Fruit fly (Drosophila melanogaster) whole organism, embryonic: Measurements from ENCODE around the gene CG5326.
A peak's percentile ranks its signal among the peaks of the same experiment; 100 is the strongest.

Experiments
- Ada2b ChIP-seq: fragments of 200-800 bp; sonication (Bioruptor generic); IDR thresholded peaks from 2 replicates; pipeline ENCODE4 v1.3.6; 2022; ENCODE audit warnings: missing biosample characterization, missing genetic modification characterization
- Aef1 ChIP-seq: fragments of 200-800 bp; sonication (Bioruptor generic); IDR thresholded peaks from 3 replicates; pipeline ENCODE4 v1.3.6; 2022; ENCODE audit warnings: missing biosample characterization, missing genetic modification characterization
- BEAF-32 ChIP-seq: fragments of 200-800 bp; sonication (Bioruptor generic); optimal IDR thresholded peaks from 3 replicates; lab custom pipeline; 2017; ENCODE audit warnings: missing biosample characterization, missing genetic modification characterization, mild to moderate bottlenecking, moderate library complexity, missing genetic modification reagents
- CG10462 ChIP-seq: fragments of 200-800 bp; sonication (Bioruptor generic); optimal IDR thresholded peaks from 2 replicates; lab custom pipeline; 2016; ENCODE audit warnings: missing biosample characterization, missing genetic modification characterization
- CG11696 ChIP-seq: fragments of 200-800 bp; sonication (Bioruptor generic); IDR thresholded peaks from 2 replicates; pipeline ENCODE4 v1.3.6; 2022; ENCODE audit warnings: missing biosample characterization, missing genetic modification characterization
- CG13624 ChIP-seq: fragments of 200-800 bp; sonication (Bioruptor generic); optimal IDR thresholded peaks from 2 replicates; lab custom pipeline; 2016; ENCODE audit warnings: missing biosample characterization, missing genetic modification characterization
- CG15514 ChIP-seq: fragments of 200-800 bp; sonication (Bioruptor generic); optimal IDR thresholded peaks from 3 replicates; lab custom pipeline; 2017; ENCODE audit warnings: missing biosample characterization, missing genetic modification characterization, mild to moderate bottlenecking, moderate library complexity, missing genetic modification reagents
- CG17328 ChIP-seq: fragments of 200-800 bp; sonication (Bioruptor generic); IDR thresholded peaks from 2 replicates; pipeline ENCODE4 v1.3.6; 2022; ENCODE audit warnings: missing biosample characterization, missing genetic modification characterization
- CG18764 ChIP-seq: fragments of 200-800 bp; sonication (Bioruptor generic); optimal IDR thresholded peaks from 3 replicates; lab custom pipeline; 2016; ENCODE audit warnings: missing biosample characterization, missing genetic modification characterization
- CG2116 ChIP-seq: fragments of 200-800 bp; sonication (Bioruptor generic); optimal IDR thresholded peaks from 3 replicates; lab custom pipeline; 2018; ENCODE audit warnings: missing biosample characterization, mild to moderate bottlenecking, missing genetic modification characterization
- CG30020 ChIP-seq: fragments of 200-800 bp; optimal IDR thresholded peaks from 2 replicates; lab custom pipeline; 2019; ENCODE audit warnings: missing biosample characterization, mild to moderate bottlenecking, missing genetic modification characterization, moderate library complexity
- CG31441 ChIP-seq: fragments of 200-800 bp; sonication (Bioruptor generic); IDR thresholded peaks from 2 replicates; pipeline ENCODE4 v1.3.6; 2022; ENCODE audit warnings: missing biosample characterization, missing genetic modification characterization
- CG32767 ChIP-seq: fragments of 200-800 bp; sonication (Bioruptor generic); IDR thresholded peaks from 2 replicates; pipeline ENCODE4 v1.3.6; 2022; ENCODE audit warnings: missing biosample characterization, missing genetic modification characterization
- CG34224 ChIP-seq: fragments of 200-800 bp; sonication (Bioruptor generic); IDR thresholded peaks from 3 replicates; pipeline ENCODE4 v1.3.6; 2022; ENCODE audit warnings: missing biosample characterization, missing genetic modification characterization; ENCODE audit not compliant: partially characterized antibody
- CG3847 ChIP-seq: fragments of 200-800 bp; sonication (Bioruptor generic); IDR thresholded peaks from 2 replicates; pipeline ENCODE4 v1.3.6; 2022; ENCODE audit warnings: missing biosample characterization, missing genetic modification characterization
- CG4424 ChIP-seq: fragments of 200-800 bp; sonication (Bioruptor generic); optimal IDR thresholded peaks from 3 replicates; lab custom pipeline; 2016; ENCODE audit warnings: missing biosample characterization, missing genetic modification characterization
- CG4707 ChIP-seq: fragments of 200-800 bp; sonication (Bioruptor generic); optimal IDR thresholded peaks from 2 replicates; lab custom pipeline; 2018; ENCODE audit warnings: missing biosample characterization, mild to moderate bottlenecking, missing genetic modification characterization, moderate library complexity
- CG6254 ChIP-seq: fragments of 200-800 bp; sonication (Bioruptor generic); optimal IDR thresholded peaks from 3 replicates; lab custom pipeline; 2017; ENCODE audit warnings: mild to moderate bottlenecking, missing biosample characterization, missing genetic modification reagents, missing genetic modification characterization
- CG6689 ChIP-seq: fragments of 200-800 bp; sonication (Bioruptor generic); IDR thresholded peaks from 2 replicates; pipeline ENCODE4 v1.3.6; 2022; ENCODE audit warnings: missing biosample characterization, missing genetic modification characterization
- CG8290 ChIP-seq, 3 experiments: fragments of 200-800 bp; sonication (Bioruptor generic); optimal IDR thresholded peaks; 2 replicates each; lab custom pipeline; 2016 to 2019; ENCODE audit warnings: missing biosample characterization in 3 of 3, missing genetic modification characterization in 3 of 3, mild to moderate bottlenecking in 2 of 3, moderate library complexity in 1 of 3
- CG8478 ChIP-seq: fragments of >200 bp; optimal IDR thresholded peaks from 2 replicates; lab custom pipeline; 2018
- CG9797 ChIP-seq: fragments of 200-800 bp; sonication (Bioruptor generic); optimal IDR thresholded peaks from 3 replicates; lab custom pipeline; 2018; ENCODE audit warnings: missing biosample characterization, mild to moderate bottlenecking, missing genetic modification characterization
- Camta ChIP-seq: fragments of 200-800 bp; sonication (Bioruptor generic); optimal IDR thresholded peaks from 2 replicates; lab custom pipeline; 2016; ENCODE audit warnings: missing biosample characterization, missing genetic modification characterization
- D19A ChIP-seq: fragments of 200-800 bp; optimal IDR thresholded peaks from 3 replicates; lab custom pipeline; 2019; ENCODE audit warnings: missing biosample characterization, mild to moderate bottlenecking, missing genetic modification characterization, moderate library complexity
- Deaf1 ChIP-seq: fragments of 200-800 bp; optimal IDR thresholded peaks from 3 replicates; lab custom pipeline; 2019; ENCODE audit warnings: missing biosample characterization, mild to moderate bottlenecking, missing genetic modification characterization, moderate library complexity
- Drgx ChIP-seq: fragments of 200-800 bp; sonication (Bioruptor generic); IDR thresholded peaks from 2 replicates; pipeline ENCODE4 v1.3.6; 2022; ENCODE audit warnings: missing biosample characterization, missing genetic modification characterization
- Gug ChIP-seq: fragments of 200-800 bp; sonication (Bioruptor generic); IDR thresholded peaks from 4 replicates; pipeline ENCODE4 v1.3.6; 2022; ENCODE audit warnings: missing biosample characterization, missing genetic modification characterization
- Jarid2 ChIP-seq: fragments of 200-800 bp; sonication (Bioruptor generic); optimal IDR thresholded peaks from 3 replicates; lab custom pipeline; 2017; ENCODE audit warnings: mild to moderate bottlenecking, missing biosample characterization, missing genetic modification reagents, missing genetic modification characterization
- MTF-1 ChIP-seq: fragments of 200-800 bp; sonication (Bioruptor generic); optimal IDR thresholded peaks from 2 replicates; lab custom pipeline; 2018; ENCODE audit warnings: missing biosample characterization, mild to moderate bottlenecking, missing genetic modification characterization, borderline replicate concordance
- Neu2 ChIP-seq: fragments of 200-800 bp; sonication (Bioruptor generic); optimal IDR thresholded peaks from 3 replicates; lab custom pipeline; 2016; ENCODE audit warnings: missing biosample characterization, missing genetic modification characterization, borderline replicate concordance
- Nf-YC ChIP-seq: fragments of 200-800 bp; optimal IDR thresholded peaks from 3 replicates; lab custom pipeline; 2019; ENCODE audit warnings: missing biosample characterization, mild to moderate bottlenecking, missing genetic modification characterization, moderate library complexity
- Side ChIP-seq: fragments of 200-800 bp; sonication (Bioruptor generic); optimal IDR thresholded peaks from 2 replicates; lab custom pipeline; 2016; ENCODE audit warnings: missing biosample characterization, missing genetic modification characterization
- Spps ChIP-seq: fragments of 200-800 bp; sonication (Bioruptor generic); optimal IDR thresholded peaks from 2 replicates; lab custom pipeline; 2018; ENCODE audit warnings: missing biosample characterization, mild to moderate bottlenecking, missing genetic modification characterization
- aop ChIP-seq: fragments of 200-800 bp; sonication (Bioruptor generic); IDR thresholded peaks from 2 replicates; pipeline ENCODE4 v1.3.6; 2022; ENCODE audit warnings: missing biosample characterization, missing genetic modification characterization
- dpn ChIP-seq, 2 experiments: fragments of 200-800 bp; sonication (Bioruptor generic); optimal IDR thresholded peaks; 3 replicates each; lab custom pipeline; 2016; ENCODE audit warnings: missing biosample characterization in 2 of 2, missing genetic modification characterization in 2 of 2
- fu2 ChIP-seq: fragments of 200-800 bp; sonication (Bioruptor generic); optimal IDR thresholded peaks from 2 replicates; lab custom pipeline; 2016; ENCODE audit warnings: missing biosample characterization, missing genetic modification characterization
- gsb-n ChIP-seq: fragments of 200-800 bp; sonication (Bioruptor generic); optimal IDR thresholded peaks from 3 replicates; lab custom pipeline; 2018; ENCODE audit warnings: missing biosample characterization, mild to moderate bottlenecking, missing genetic modification characterization
- kni ChIP-seq: fragments of 200-800 bp; sonication (Bioruptor generic); optimal IDR thresholded peaks from 3 replicates; lab custom pipeline; 2017; ENCODE audit warnings: mild to moderate bottlenecking, missing biosample characterization, missing genetic modification reagents, missing genetic modification characterization
- maf-S ChIP-seq: fragments of 200-800 bp; sonication (Bioruptor generic); optimal IDR thresholded peaks from 2 replicates; lab custom pipeline; 2016; ENCODE audit warnings: missing biosample characterization, missing genetic modification characterization
- nerfin-2 ChIP-seq: fragments of 200-800 bp; sonication (Bioruptor generic); IDR thresholded peaks from 2 replicates; pipeline ENCODE4 v1.3.6; 2022; ENCODE audit warnings: missing biosample characterization, missing genetic modification characterization; ENCODE audit not compliant: partially characterized antibody
- otp ChIP-seq: fragments of 200-800 bp; sonication (Bioruptor generic); IDR thresholded peaks from 3 replicates; pipeline ENCODE4, ENCODE4 v1.3.6; 2022; ENCODE audit warnings: missing biosample characterization, missing genetic modification characterization
- pfk ChIP-seq: fragments of 200-800 bp; sonication (Bioruptor generic); optimal IDR thresholded peaks from 2 replicates; lab custom pipeline; 2018; ENCODE audit warnings: missing biosample characterization, mild to moderate bottlenecking, missing genetic modification characterization, moderate library complexity
- pum ChIP-seq: fragments of 200-800 bp; sonication (Bioruptor generic); optimal IDR thresholded peaks from 2 replicates; lab custom pipeline; 2016; ENCODE audit warnings: missing biosample characterization, missing genetic modification characterization
- pzg ChIP-seq: fragments of 200-800 bp; sonication (Bioruptor generic); optimal IDR thresholded peaks from 3 replicates; lab custom pipeline; 2018; ENCODE audit warnings: missing biosample characterization, mild to moderate bottlenecking, missing genetic modification characterization, moderate library complexity
- sens ChIP-seq: fragments of 200-800 bp; sonication (Bioruptor generic); peaks from one replicate; lab custom pipeline; 2016; ENCODE audit warnings: missing biosample characterization, missing genetic modification characterization
- sens-2 ChIP-seq: fragments of 200-800 bp; sonication (Bioruptor generic); IDR thresholded peaks from 2 replicates; pipeline ENCODE4 v1.3.6; 2022; ENCODE audit warnings: missing biosample characterization, missing genetic modification characterization
- seq ChIP-seq: fragments of 200-800 bp; sonication (Bioruptor generic); IDR thresholded peaks from 2 replicates; pipeline ENCODE4 v1.3.6; 2022; ENCODE audit warnings: missing biosample characterization, missing genetic modification characterization
- slbo ChIP-seq: fragments of 200-800 bp; sonication (Bioruptor generic); IDR thresholded peaks from 2 replicates; pipeline ENCODE4 v1.3.6; 2022; ENCODE audit warnings: missing biosample characterization, missing genetic modification characterization
- unc-4 ChIP-seq: fragments of 200-800 bp; sonication (Bioruptor generic); IDR thresholded peaks from 2 replicates; pipeline ENCODE4 v1.3.6; 2022; ENCODE audit warnings: missing biosample characterization, missing genetic modification characterization; ENCODE audit not compliant: partially characterized antibody
- vnd ChIP-seq: fragments of 200-800 bp; sonication (Bioruptor generic); IDR thresholded peaks from 3 replicates; pipeline ENCODE4 v1.3.6; 2022; ENCODE audit warnings: missing biosample characterization, missing genetic modification characterization; ENCODE audit not compliant: partially characterized antibody
- zf30C ChIP-seq: fragments of 200-800 bp; sonication (Bioruptor generic); optimal IDR thresholded peaks from 3 replicates; lab custom pipeline; 2018; ENCODE audit warnings: missing biosample characterization, mild to moderate bottlenecking, missing genetic modification characterization

The CG5326 gene

DNA sequence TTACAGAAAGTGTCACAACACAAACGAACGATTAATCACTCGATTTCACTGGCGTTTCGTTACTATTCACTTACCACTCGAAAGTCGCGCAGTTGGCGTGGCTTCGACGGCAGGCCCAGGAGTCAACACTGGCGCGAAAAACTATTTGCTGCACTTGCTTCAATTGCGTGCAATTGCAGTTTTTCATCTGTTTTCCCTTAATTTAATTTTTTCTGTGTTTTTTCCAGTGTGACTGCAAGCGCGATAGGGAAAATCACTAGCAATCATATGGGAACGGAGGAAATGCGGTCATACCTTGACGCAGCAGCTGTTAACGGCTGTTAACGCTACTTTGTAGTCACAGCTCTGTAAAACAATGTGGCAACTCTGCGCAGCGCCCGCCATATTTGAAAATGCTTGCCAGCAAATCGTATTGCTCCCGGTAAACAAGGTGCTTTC is 7.9 kb upstream of the CG5326 start, which contains the start of gene AdipoR (continued):
- no peak for TF ChIP-seq CG32767 (GFP tag; lab: Robert Waterston, UW)
- TF ChIP-seq Side = peak; percentile 19
- TF ChIP-seq seq (GFP tag; lab: Robert Waterston, UW) = no peak
- TF ChIP-seq D19A = peak; percentile 5
- TF ChIP-seq Aef1 (GFP tag; lab: Robert Waterston, UW) = no peak
- peak; percentile 44 for TF ChIP-seq Deaf1 (tag; lab: Kevin White, UChicago)
- no peak for TF ChIP-seq dpn (GFP tag; optimal IDR thresholded peaks at IDR 0.05; lab: Kevin White, UChicago)
- TF ChIP-seq nerfin-2 (GFP tag; lab: Robert Waterston, UW) = no peak
- TF ChIP-seq Spps (tag; lab: Kevin White, UChicago) = no peak
- TF ChIP-seq BEAF-32 = peak; percentile 62
- TF ChIP-seq CG34224 (GFP tag; lab: Robert Waterston, UW) = peak; percentile 49; the same call in 2 of the 3 replicates
- peak; percentile 32 for TF ChIP-seq Jarid2 (GFP tag; lab: Kevin White, UChicago)
- no peak for TF ChIP-seq maf-S (GFP tag; lab: Kevin White, UChicago)
- peak; percentile 56 for TF ChIP-seq CG13624 (GFP tag; lab: Kevin White, UChicago)
- peak; percentile 33 for TF ChIP-seq pfk (GFP tag; lab: Kevin White, UChicago)
- TF ChIP-seq Camta (GFP tag; lab: Kevin White, UChicago) = no peak
- no peak for TF ChIP-seq CG8290 (GFP tag; optimal IDR thresholded peaks at IDR 0.05; lab: Kevin White, UChicago)
- TF ChIP-seq CG8290 (tag; optimal IDR thresholded peaks at IDR 0.05; lab: Kevin White, UChicago) = peak in 1 of 2 experiments; percentile 64
- peak; percentile 53 for TF ChIP-seq unc-4
- TF ChIP-seq fu2 = no peak
- no peak for TF ChIP-seq vnd (GFP tag; lab: Robert Waterston, UW)
- TF ChIP-seq pum (GFP tag; lab: Kevin White, UChicago) = peak; percentile 6
- no peak for TF ChIP-seq MTF-1
- no peak for TF ChIP-seq CG6254 (GFP tag; lab: Kevin White, UChicago)
- no peak for TF ChIP-seq Neu2 (GFP tag; lab: Kevin White, UChicago)
- peak; percentile 47 for TF ChIP-seq CG2116 (GFP tag; lab: Kevin White, UChicago)
- TF ChIP-seq Ada2b (GFP tag; lab: Robert Waterston, UW) = no peak
- no peak for TF ChIP-seq Gug (GFP tag; lab: Robert Waterston, UW)
- TF ChIP-seq CG6689 (GFP tag; lab: Robert Waterston, UW) = no peak
- no peak for TF ChIP-seq CG11696 (GFP tag; lab: Robert Waterston, UW)
- no peak for TF ChIP-seq sens-2
- peak; percentile 97 for TF ChIP-seq pzg
- peak; percentile 95 for TF ChIP-seq zf30C
- TF ChIP-seq CG30020 (tag; lab: Kevin White, UChicago) = no peak
- peak; percentile 9; the same call in 1 of the 2 replicates for TF ChIP-seq aop (GFP tag; lab: Robert Waterston, UW)
- TF ChIP-seq slbo (GFP tag; lab: Robert Waterston, UW) = 0 out of 2 replicates have a peak, but pooled peaks have one; percentile 24
- TF ChIP-seq Drgx (GFP tag; lab: Robert Waterston, UW) = no peak
- peak; percentile 39 for TF ChIP-seq Nf-YC
- no peak for TF ChIP-seq CG4424 (GFP tag; lab: Kevin White, UChicago)
- no peak for TF ChIP-seq otp (GFP tag; lab: Robert Waterston, UW)
- TF ChIP-seq gsb-n (tag; lab: Kevin White, UChicago) = peak; percentile 25
- peak; percentile 97 for TF ChIP-seq CG9797 (GFP tag; lab: Kevin White, UChicago)
- peak; percentile 78 for TF ChIP-seq CG3847 (GFP tag; lab: Robert Waterston, UW)
- TF ChIP-seq kni = peak; percentile 35
- no peak for TF ChIP-seq CG18764 (GFP tag; lab: Kevin White, UChicago)
- TF ChIP-seq CG17328 (GFP tag; lab: Robert Waterston, UW) = no peak
- TF ChIP-seq sens (GFP tag; lab: Kevin White, UChicago) = peak; percentile 79
- peak; percentile 30; the same call in 1 of the 2 replicates for TF ChIP-seq CG31441 (GFP tag; lab: Robert Waterston, UW)
- TF ChIP-seq CG8478 (lab: Kevin White, UChicago) = no peak
- TF ChIP-seq CG15514 (GFP tag; lab: Kevin White, UChicago) = peak; percentile 77
- no peak for TF ChIP-seq CG4707
- no peak for TF ChIP-seq CG10462 (GFP tag; lab: Kevin White, UChicago)
